Worm (Caenorhabditis elegans) whole organism, L4 larva: ENCODE data around the gene mvk-1.
A peak's percentile ranks its signal among the peaks of the same experiment; 100 is the strongest.

Source experiments
- aly-2 ChIP-seq: sonication (generic microtip); optimal IDR thresholded peaks from 2 replicates; lab custom pipeline; 2018; ENCODE audit warnings: missing biosample characterization, missing genetic modification characterization
- ceh-20 ChIP-seq: fragments of 200-800 bp; sonication (Bioruptor generic); IDR thresholded peaks from 2 replicates; pipeline ENCODE4 v1.3.6; 2022; ENCODE audit warnings: missing genetic modification reagents, missing genetic modification characterization, missing compliant biosample characterization
- ces-1 ChIP-seq: fragments of 150-350 bp; sonication (generic microtip); optimal IDR thresholded peaks from 4 replicates; lab custom pipeline; 2014; ENCODE audit warnings: missing biosample characterization, missing genetic modification reagents, missing genetic modification characterization
- daf-19 ChIP-seq: fragments of 200-800 bp; sonication (Bioruptor generic); conservative IDR thresholded peaks from 2 replicates; pipeline ENCODE4 v1.3.6; 2022; ENCODE audit warnings: missing genetic modification characterization, missing compliant biosample characterization
- lin-15B ChIP-seq: fragments of 150-350 bp; sonication (generic microtip); optimal IDR thresholded peaks from 3 replicates; lab custom pipeline; 2014; ENCODE audit warnings: missing biosample characterization, missing genetic modification characterization
- lin-38 ChIP-seq: fragments of 200-800 bp; sonication (Bioruptor generic); IDR thresholded peaks from 2 replicates; pipeline ENCODE4 v1.3.6; 2022; ENCODE audit warnings: missing genetic modification reagents, missing genetic modification characterization, missing compliant biosample characterization
- lir-3 ChIP-seq: sonication (generic microtip); optimal IDR thresholded peaks from 2 replicates; lab custom pipeline; 2016; ENCODE audit warnings: mild to moderate bottlenecking, missing genetic modification characterization, missing compliant biosample characterization
- nhr-237 ChIP-seq: sonication (generic microtip); optimal IDR thresholded peaks from 2 replicates; lab custom pipeline; 2017; ENCODE audit warnings: missing biosample characterization, missing genetic modification characterization
- nhr-25 ChIP-seq: sonication (generic microtip); optimal IDR thresholded peaks from 2 replicates; lab custom pipeline; 2017; ENCODE audit warnings: missing genetic modification characterization, mild to moderate bottlenecking, missing compliant biosample characterization, antibody characterized with exemption, moderate library complexity, borderline replicate concordance; ENCODE audit not compliant: insufficient read depth
- nhr-28 ChIP-seq: fragments of 150-350 bp; optimal IDR thresholded peaks from 2 replicates; lab custom pipeline; 2014; ENCODE audit warnings: missing biosample characterization, missing genetic modification characterization
- set-16 ChIP-seq: fragments of 200-800 bp; sonication (Bioruptor generic); IDR thresholded peaks from 2 replicates; pipeline ENCODE4 v1.3.6; 2022; ENCODE audit warnings: missing genetic modification reagents, missing genetic modification characterization, missing compliant biosample characterization
- spr-1 ChIP-seq: sonication (generic microtip); optimal IDR thresholded peaks from 2 replicates; lab custom pipeline; 2016; ENCODE audit warnings: mild to moderate bottlenecking, missing genetic modification characterization, missing compliant biosample characterization

ce11 chrIII:6080263-6080662 is 55.8 kb downstream of the mvk-1 start, which contains the start of gene attf-4:
- TF ChIP-seq ceh-20 (GFP tag; lab: Robert Waterston, UW) (no peak), lin-15B (no peak), spr-1 (tag; lab: Kevin White, UChicago) (no peak), nhr-237 (tag; lab: Kevin White, UChicago) (no peak), nhr-28 (tag; lab: Kevin White, UChicago) (peak; percentile 2), nhr-25 (no peak), lir-3 (tag; lab: Kevin White, UChicago) (no peak), ces-1 (no peak), set-16 (GFP tag; lab: Robert Waterston, UW) (no peak), daf-19 (GFP tag; lab: Robert Waterston, UW) (no peak), lin-38 (GFP tag; lab: Robert Waterston, UW) (no peak), aly-2 (tag; lab: Kevin White, UChicago) (no peak)
